Worm (Caenorhabditis elegans) whole organism, L1 larva: ENCODE measurements around the gene eng-1.

Experiments
- C04F5.9 ChIP-seq: sonication (generic microtip); optimal IDR thresholded peaks from 2 replicates; lab custom pipeline; 2016; ENCODE audit warnings: missing genetic modification characterization, missing compliant biosample characterization
- C16A3.4 ChIP-seq: fragments of 150-350 bp; optimal IDR thresholded peaks from 2 replicates; lab custom pipeline; 2014; ENCODE audit warnings: missing biosample characterization, missing genetic modification characterization
- C34B4.2 ChIP-seq: sonication (generic microtip); optimal IDR thresholded peaks from 2 replicates; lab custom pipeline; 2017; ENCODE audit warnings: mild to moderate bottlenecking, missing genetic modification characterization, missing compliant biosample characterization
- aly-2 ChIP-seq: fragments of 150-350 bp; optimal IDR thresholded peaks from 2 replicates; lab custom pipeline; 2014; ENCODE audit warnings: missing biosample characterization, missing genetic modification characterization
- blmp-1 ChIP-seq: fragments of 150-350 bp; optimal IDR thresholded peaks from 2 replicates; lab custom pipeline; 2014; ENCODE audit warnings: missing biosample characterization, missing genetic modification characterization
- ces-1 ChIP-seq: fragments of 150-350 bp; optimal IDR thresholded peaks from 2 replicates; lab custom pipeline; 2014; ENCODE audit warnings: missing biosample characterization, missing genetic modification reagents, missing genetic modification characterization
- dpl-1 ChIP-seq, 3 experiments: fragments of 150-350 bp in 2 of 3; sonication (generic microtip) in 1 of 3; optimal IDR thresholded peaks; 2 replicates each; lab custom pipeline; 2014 to 2017; ENCODE audit warnings: missing biosample characterization in 3 of 3, missing genetic modification characterization in 3 of 3, missing genetic modification reagents in 3 of 3
- dsc-1 ChIP-seq: sonication (generic microtip); optimal IDR thresholded peaks from 2 replicates; lab custom pipeline; 2016; ENCODE audit warnings: mild to moderate bottlenecking, missing genetic modification characterization, missing compliant biosample characterization
- egl-27 ChIP-seq, 2 experiments: fragments of 150-350 bp in 1 of 2; sonication (generic microtip); optimal IDR thresholded peaks; 3 replicates each; lab custom pipeline; 2017 to 2018; ENCODE audit warnings: missing biosample characterization in 2 of 2, missing genetic modification characterization in 2 of 2, missing genetic modification reagents in 2 of 2
- elt-2 ChIP-seq: sonication (generic microtip); optimal IDR thresholded peaks from 2 replicates; lab custom pipeline; 2016; ENCODE audit warnings: missing genetic modification characterization, mild to moderate bottlenecking, inconsistent platforms, missing compliant biosample characterization, missing genetic modification reagents
- elt-3 ChIP-seq, 6 experiments: fragments of 150-350 bp in 1 of 6; sonication (generic microtip); optimal IDR thresholded peaks; 2 replicates each; lab custom pipeline; 2017 to 2018; ENCODE audit warnings: missing biosample characterization in 6 of 6, missing genetic modification characterization in 6 of 6, inconsistent platforms in 1 of 6
- ets-5 ChIP-seq: fragments of 200-800 bp; sonication (Bioruptor generic); IDR thresholded peaks from 2 replicates; pipeline ENCODE4 v1.3.6; 2022; ENCODE audit warnings: missing genetic modification characterization, missing compliant biosample characterization
- fkh-10 ChIP-seq: sonication (generic microtip); optimal IDR thresholded peaks from 2 replicates; lab custom pipeline; 2017; ENCODE audit warnings: missing biosample characterization, missing genetic modification reagents, missing genetic modification characterization
- fkh-4 ChIP-seq: sonication (generic microtip); optimal IDR thresholded peaks from 2 replicates; lab custom pipeline; 2016; ENCODE audit warnings: missing compliant biosample characterization, missing genetic modification characterization, borderline replicate concordance
- fkh-8 ChIP-seq: sonication (generic microtip); optimal IDR thresholded peaks from 2 replicates; lab custom pipeline; 2016; ENCODE audit warnings: mild to moderate bottlenecking, missing genetic modification characterization, missing compliant biosample characterization
- fos-1 ChIP-seq: fragments of 150-350 bp; optimal IDR thresholded peaks from 2 replicates; lab custom pipeline; 2014; ENCODE audit warnings: missing biosample characterization, missing genetic modification characterization
- hpl-2 ChIP-seq: fragments of 150-350 bp; optimal IDR thresholded peaks from 2 replicates; lab custom pipeline; 2014; ENCODE audit warnings: missing biosample characterization, missing genetic modification reagents, missing genetic modification characterization
- irx-1 ChIP-seq: sonication (generic microtip); optimal IDR thresholded peaks from 2 replicates; lab custom pipeline; 2016; ENCODE audit warnings: missing genetic modification characterization, missing compliant biosample characterization
- jun-1 ChIP-seq: fragments of 150-350 bp; optimal IDR thresholded peaks from 2 replicates; lab custom pipeline; 2014; ENCODE audit warnings: missing biosample characterization, missing genetic modification reagents, missing genetic modification characterization
- lin-14 ChIP-seq: fragments of 200-800 bp; sonication (Bioruptor generic); optimal IDR thresholded peaks from 2 replicates; lab custom pipeline; 2018; ENCODE audit warnings: mild to moderate bottlenecking, missing genetic modification characterization, moderate library complexity, missing compliant biosample characterization
- lin-35 ChIP-seq, 2 experiments: fragments of 150-350 bp; optimal IDR thresholded peaks; 2 replicates each; lab custom pipeline; 2014; ENCODE audit warnings: missing biosample characterization in 2 of 2, missing genetic modification characterization in 2 of 2, missing genetic modification reagents in 2 of 2
- lir-3 ChIP-seq: sonication (generic microtip); optimal IDR thresholded peaks from 2 replicates; lab custom pipeline; 2016; ENCODE audit warnings: mild to moderate bottlenecking, missing genetic modification characterization, moderate library complexity, missing compliant biosample characterization; ENCODE audit not compliant: poor library complexity
- lsy-2 ChIP-seq, 2 experiments: fragments of 150-350 bp; optimal IDR thresholded peaks; 2 replicates each; lab custom pipeline; 2014; ENCODE audit warnings: missing biosample characterization in 2 of 2, missing genetic modification characterization in 2 of 2
- mdl-1 ChIP-seq, 2 experiments: fragments of 150-350 bp; optimal IDR thresholded peaks; 2 replicates each; lab custom pipeline; 2014 to 2017; ENCODE audit warnings: missing biosample characterization in 2 of 2, missing genetic modification characterization in 2 of 2, inconsistent platforms in 1 of 2
- mef-2 ChIP-seq: fragments of 150-350 bp; optimal IDR thresholded peaks from 2 replicates; lab custom pipeline; 2014; ENCODE audit warnings: missing biosample characterization, missing genetic modification characterization
- mep-1 ChIP-seq: fragments of 150-350 bp; optimal IDR thresholded peaks from 2 replicates; lab custom pipeline; 2014; ENCODE audit warnings: missing biosample characterization, missing genetic modification characterization
- nhr-20 ChIP-seq: sonication (generic microtip); optimal IDR thresholded peaks from 2 replicates; lab custom pipeline; 2016; ENCODE audit warnings: mild to moderate bottlenecking, missing genetic modification characterization, missing compliant biosample characterization
- nhr-28 ChIP-seq: fragments of 150-350 bp; optimal IDR thresholded peaks from 2 replicates; lab custom pipeline; 2014; ENCODE audit warnings: missing biosample characterization, missing genetic modification characterization
- nhr-71 ChIP-seq: sonication (generic microtip); optimal IDR thresholded peaks from 2 replicates; lab custom pipeline; 2016; ENCODE audit warnings: mild to moderate bottlenecking, missing genetic modification characterization, moderate library complexity, missing compliant biosample characterization
- nhr-77 ChIP-seq: fragments of 150-350 bp; optimal IDR thresholded peaks from 2 replicates; lab custom pipeline; 2014; ENCODE audit warnings: missing biosample characterization, missing genetic modification characterization
- nhr-84 ChIP-seq: sonication (generic microtip); optimal IDR thresholded peaks from 2 replicates; lab custom pipeline; 2017; ENCODE audit warnings: missing biosample characterization, missing genetic modification characterization
- nhr-85 ChIP-seq: sonication (generic microtip); peaks from one replicate; lab custom pipeline; 2016; ENCODE audit warnings: missing genetic modification characterization, inconsistent platforms, missing compliant biosample characterization
- nhr-90 ChIP-seq: sonication (generic microtip); optimal IDR thresholded peaks from 2 replicates; lab custom pipeline; 2016; ENCODE audit warnings: mild to moderate bottlenecking, missing genetic modification characterization, missing compliant biosample characterization; ENCODE audit not compliant: poor library complexity
- skn-1 ChIP-seq: fragments of 150-350 bp; optimal IDR thresholded peaks from 2 replicates; lab custom pipeline; 2014; ENCODE audit warnings: missing biosample characterization, missing genetic modification characterization
- snpc-4 ChIP-seq: fragments of 150-350 bp; optimal IDR thresholded peaks from 2 replicates; lab custom pipeline; 2014; ENCODE audit warnings: missing biosample characterization, missing genetic modification characterization
- snu-23 ChIP-seq: sonication (generic microtip); optimal IDR thresholded peaks from 2 replicates; lab custom pipeline; 2016; ENCODE audit warnings: missing genetic modification characterization, missing compliant biosample characterization
- sup-37 ChIP-seq: fragments of 200-800 bp; sonication (Bioruptor generic); optimal IDR thresholded peaks from 2 replicates; lab custom pipeline; 2018; ENCODE audit warnings: mild to moderate bottlenecking, missing genetic modification characterization, missing compliant biosample characterization
- tbx-2 ChIP-seq: sonication (generic microtip); optimal IDR thresholded peaks from 2 replicates; lab custom pipeline; 2016; ENCODE audit warnings: missing genetic modification characterization, missing compliant biosample characterization
- tlp-1 ChIP-seq: fragments of 150-350 bp; optimal IDR thresholded peaks from 2 replicates; lab custom pipeline; 2014; ENCODE audit warnings: missing biosample characterization, missing genetic modification characterization
- unc-62 ChIP-seq: fragments of 150-350 bp; optimal IDR thresholded peaks from 2 replicates; lab custom pipeline; 2014; ENCODE audit warnings: missing biosample characterization, missing genetic modification reagents, missing genetic modification characterization
- unc-98 ChIP-seq: fragments of 200-800 bp; sonication (Bioruptor generic); IDR thresholded peaks from 2 replicates; pipeline ENCODE4 v1.3.6; 2022; ENCODE audit warnings: missing genetic modification characterization, missing compliant biosample characterization
- vab-15 ChIP-seq: sonication (generic microtip); optimal IDR thresholded peaks from 2 replicates; lab custom pipeline; 2017; ENCODE audit warnings: missing genotype, mild to moderate bottlenecking, missing genetic modification characterization, missing compliant biosample characterization
- xbp-1 ChIP-seq: sonication (generic microtip); optimal IDR thresholded peaks from 2 replicates; lab custom pipeline; 2016; ENCODE audit warnings: missing genetic modification characterization, missing compliant biosample characterization
- ztf-4 ChIP-seq: fragments of 150-350 bp; optimal IDR thresholded peaks from 2 replicates; lab custom pipeline; 2014; ENCODE audit warnings: missing biosample characterization, missing genetic modification characterization

The eng-1 gene

ce11 chrIII:5840277-5840676, 28.0 kb downstream of the eng-1 start (continued):
- TF ChIP-seq dpl-1 (GFP tag; optimal IDR thresholded peaks at IDR 0.05; lab: Kevin White, UChicago) (peak in 1 of 3 experiments; percentile 3), egl-27 (tag; optimal IDR thresholded peaks at IDR 0.05; lab: Kevin White, UChicago) (no peak), unc-98 (GFP tag; lab: Robert Waterston, UW) (no peak), nhr-20 (tag; lab: Kevin White, UChicago) (no peak), lin-14 (GFP tag; lab: Kevin White, UChicago) (peak; percentile 7), C34B4.2 (tag; lab: Kevin White, UChicago) (no peak), fkh-8 (tag; lab: Kevin White, UChicago) (peak; percentile 16)

- TF ChIP-seq lsy-2 (tag; optimal IDR thresholded peaks at IDR 0.05; lab: Kevin White, UChicago): no peak
- TF ChIP-seq ces-1 (GFP tag; lab: Kevin White, UChicago): no peak
- TF ChIP-seq lin-35 (GFP tag; optimal IDR thresholded peaks at IDR 0.05; lab: Kevin White, UChicago): no peak
- TF ChIP-seq ztf-4: no peak
- TF ChIP-seq nhr-71 (tag; lab: Kevin White, UChicago): no peak
- no peak for TF ChIP-seq lir-3
- TF ChIP-seq sup-37 (GFP tag; lab: Kevin White, UChicago): no peak
- no peak for TF ChIP-seq xbp-1 (tag; lab: Kevin White, UChicago)
- TF ChIP-seq C04F5.9 (tag; lab: Kevin White, UChicago): no peak
- TF ChIP-seq snpc-4 (tag; lab: Kevin White, UChicago): no peak
- no peak for TF ChIP-seq nhr-77
- no peak for TF ChIP-seq fkh-10 (GFP tag; lab: Kevin White, UChicago)
- peak; percentile 57 for TF ChIP-seq blmp-1 (tag; lab: Kevin White, UChicago)
- TF ChIP-seq dsc-1 (tag; lab: Kevin White, UChicago): peak; percentile 57
- peak; percentile 9 for TF ChIP-seq lin-14 (GFP tag; lab: Kevin White, UChicago)
- TF ChIP-seq tlp-1 (tag; lab: Kevin White, UChicago): no peak
- no peak for TF ChIP-seq unc-98 (GFP tag; lab: Robert Waterston, UW)
- no peak for TF ChIP-seq ets-5 (GFP tag; lab: Robert Waterston, UW)
Measured at ce11 chrIII:5839598-5839997, 28.7 kb downstream of the eng-1 start.

ce11 chrIII:5839147-5839546, 29.2 kb downstream of the eng-1 start:
- TF ChIP-seq C16A3.4 (no peak), egl-27 (tag; optimal IDR thresholded peaks at IDR 0.05; lab: Kevin White, UChicago) (no peak), fkh-10 (GFP tag; lab: Kevin White, UChicago) (no peak), jun-1 (tag; lab: Kevin White, UChicago) (no peak), mef-2 (tag; lab: Kevin White, UChicago) (no peak), lin-14 (GFP tag; lab: Kevin White, UChicago) (peak; percentile 25), mdl-1 (tag; optimal IDR thresholded peaks at IDR 0.05; lab: Kevin White, UChicago) (no peak), dsc-1 (tag; lab: Kevin White, UChicago) (no peak), nhr-28 (tag; lab: Kevin White, UChicago) (no peak), C04F5.9 (tag; lab: Kevin White, UChicago) (no peak), unc-62 (no peak), irx-1 (no peak), fkh-4 (tag; lab: Kevin White, UChicago) (no peak), mep-1 (peak; percentile 28), nhr-84 (tag; lab: Kevin White, UChicago) (no peak), hpl-2 (GFP tag; lab: Kevin White, UChicago) (peak; percentile 24), skn-1 (tag; lab: Kevin White, UChicago) (no peak), dpl-1 (GFP tag; optimal IDR thresholded peaks at IDR 0.05; lab: Kevin White, UChicago) (peak in 1 of 3 experiments; percentile 7), elt-2 (tag; lab: Kevin White, UChicago) (peak; percentile 75), aly-2 (no peak), nhr-71 (tag; lab: Kevin White, UChicago) (peak; percentile 59), snu-23 (peak; percentile 9), nhr-20 (tag; lab: Kevin White, UChicago) (peak; percentile 35), elt-3 (tag; optimal IDR thresholded peaks at IDR 0.05; lab: Kevin White, UChicago) (peak in 3 of 6 experiments; percentile 5 to 85 (median 78)), nhr-90 (tag; lab: Kevin White, UChicago) (peak; percentile 53), lsy-2 (tag; optimal IDR thresholded peaks at IDR 0.05; lab: Kevin White, UChicago) (peak; percentile 21 to 49), vab-15 (tag; lab: Kevin White, UChicago) (no peak), fkh-8 (tag; lab: Kevin White, UChicago) (no peak), tbx-2 (tag; lab: Kevin White, UChicago) (peak; percentile 21), ces-1 (GFP tag; lab: Kevin White, UChicago) (no peak), lin-35 (GFP tag; optimal IDR thresholded peaks at IDR 0.05; lab: Kevin White, UChicago) (peak in 1 of 2 experiments; percentile 41), fos-1 (tag; lab: Kevin White, UChicago) (no peak), nhr-77 (no peak), nhr-85 (tag; lab: Kevin White, UChicago) (peak; percentile 72)
